Fruit fly (Drosophila melanogaster) whole organism, wandering third instar larva: Measurements from ENCODE around the gene CG42299.

Experiments used
- Abd-B ChIP-seq: fragments of >200 bp; optimal IDR thresholded peaks from 2 replicates; lab custom pipeline; 2017; ENCODE audit warnings: missing biosample characterization, missing genetic modification characterization
- CrebA ChIP-seq: fragments of 200-800 bp; sonication (Bioruptor generic); optimal IDR thresholded peaks from 2 replicates; lab custom pipeline; 2016; ENCODE audit warnings: missing biosample characterization, mild to moderate bottlenecking, missing genetic modification characterization, borderline replicate concordance
- Hr83 ChIP-seq: fragments of 200-300 bp; sonication (Bioruptor generic); optimal IDR thresholded peaks from 2 replicates; lab custom pipeline; 2016; ENCODE audit warnings: missing biosample characterization, mild to moderate bottlenecking, missing genetic modification characterization, moderate library complexity; ENCODE audit not compliant: poor library complexity, severe bottlenecking
- Myc ChIP-seq: fragments of >200 bp; optimal IDR thresholded peaks from 2 replicates; lab custom pipeline; 2017
- pan ChIP-seq: fragments of >200 bp; optimal IDR thresholded peaks from 2 replicates; lab custom pipeline; 2017

dm6 chrX:15611795-15612194 lies 36.3 kb upstream of the CG42299 start:
- TF ChIP-seq Hr83 (no peak), Abd-B (GFP tag; lab: Kevin White, UChicago) (no peak), Myc (lab: Kevin White, UChicago) (no peak), CrebA (GFP tag; lab: Kevin White, UChicago) (no peak), pan (lab: Kevin White, UChicago) (no peak)
